Worm (Caenorhabditis elegans): ENCODE data around the gene R160.2.

The R160.2 gene

DNA sequence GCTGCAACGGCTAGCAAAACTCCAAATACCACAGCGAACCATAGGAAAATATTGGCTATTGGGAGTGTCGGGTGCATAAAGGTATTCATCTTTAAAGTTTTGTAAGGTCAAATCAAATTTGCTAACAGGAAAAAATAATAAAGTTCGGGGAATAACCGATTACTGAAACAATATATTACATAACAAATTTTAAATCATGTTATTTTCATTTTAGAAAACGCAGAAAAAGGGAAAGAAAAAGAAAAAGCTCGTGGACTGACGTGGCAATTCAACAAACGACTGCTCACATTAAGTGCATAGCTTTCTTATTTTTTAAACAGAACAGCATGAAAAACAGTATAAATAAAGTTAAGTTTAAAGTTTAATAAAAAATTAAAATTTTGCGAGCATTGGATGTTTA, 3.6 kb downstream of the R160.2 start, which contains the start of gene R160.6:
Gene R160.6, minus strand, starts transcription at position 101 of the 400 bp plus-strand sequence.
- TF ChIP-seq nhr-80 (tag; optimal IDR thresholded peaks at IDR 0.05): no peak
- TF ChIP-seq zfh-2 (GFP tag; conservative IDR thresholded peaks at IDR 0.05): no peak
- no peak for TF ChIP-seq C17E4.6 (GFP tag; IDR thresholded peaks at IDR 0.05)
- no peak for TF ChIP-seq lin-35 (GFP tag; optimal IDR thresholded peaks at IDR 0.05)
- no peak for TF ChIP-seq ceh-100 (GFP tag; IDR thresholded peaks at IDR 0.05)
- no peak for TF ChIP-seq tbx-9 (tag; optimal IDR thresholded peaks at IDR 0.05; ENCODE audit: borderline replicate concordance)
- TF ChIP-seq atf-7 (tag; optimal IDR thresholded peaks at IDR 0.05): no peak
- TF ChIP-seq ztf-6 (GFP tag; IDR thresholded peaks at IDR 0.05): no peak
- no peak for TF ChIP-seq F39B2.1 (GFP tag; IDR thresholded peaks at IDR 0.05)
- no peak for TF ChIP-seq hmg-1.2 (GFP tag; IDR thresholded peaks at IDR 0.05)
- no peak for TF ChIP-seq hmg-20 (GFP tag; IDR thresholded peaks at IDR 0.05)
- no peak for TF ChIP-seq aptf-2 (GFP tag; conservative IDR thresholded peaks at IDR 0.05)
- no peak for TF ChIP-seq snpc-1.1 (tag; optimal IDR thresholded peaks at IDR 0.05; ENCODE audit: insufficient read depth)
- no peak for TF ChIP-seq ztf-18 (tag; optimal IDR thresholded peaks at IDR 0.05)
- TF ChIP-seq ztf-3 (GFP tag; optimal IDR thresholded peaks at IDR 0.05): no peak
- no peak for TF ChIP-seq nhr-179 (tag; optimal IDR thresholded peaks at IDR 0.05)
- no peak for TF ChIP-seq snpc-4 (GFP tag; optimal IDR thresholded peaks at IDR 0.05)
- no peak for TF ChIP-seq snpc-4 (tag; optimal IDR thresholded peaks at IDR 0.05)
- no peak for TF ChIP-seq lir-1 (GFP tag; conservative IDR thresholded peaks at IDR 0.05)

DNA sequence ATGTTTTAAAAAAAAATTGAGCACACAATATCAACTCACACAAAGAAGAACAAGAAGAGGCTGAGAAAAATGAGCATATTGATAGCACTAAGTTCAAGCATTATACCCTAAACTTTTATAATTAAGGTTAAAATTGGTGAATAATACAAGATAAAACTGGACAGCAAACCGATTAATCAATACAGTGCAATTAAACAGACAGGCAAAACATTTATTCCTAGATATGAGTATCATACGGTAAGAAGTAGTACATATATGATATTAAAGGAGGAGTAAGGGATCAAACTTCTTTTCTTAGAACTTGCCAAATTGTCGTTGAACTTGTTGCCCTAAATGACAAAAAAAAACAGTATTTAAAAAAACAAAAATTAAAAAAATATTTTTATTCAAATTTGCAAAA, 4.7 kb downstream of the R160.2 start, which contains the start of gene R160.14:
Gene R160.14, minus strand, starts transcription at position 101 of the 400 bp plus-strand sequence.
- TF ChIP-seq ceh-58 (GFP tag; IDR thresholded peaks at IDR 0.05): no peak
- TF ChIP-seq somi-1 (GFP tag; optimal IDR thresholded peaks at IDR 0.05): no peak
- no peak for TF ChIP-seq mel-28 (tag; optimal IDR thresholded peaks at IDR 0.05; ENCODE audit: borderline replicate concordance)
- TF ChIP-seq Y53G8AR.9 (GFP tag; conservative IDR thresholded peaks at IDR 0.05): no peak
- TF ChIP-seq K11D2.4 (GFP tag; IDR thresholded peaks at IDR 0.05): no peak
- no peak for TF ChIP-seq B0035.1 (tag; optimal IDR thresholded peaks at IDR 0.05)
- no peak for TF ChIP-seq hrde-1 (tag; optimal IDR thresholded peaks at IDR 0.05; ENCODE audit: borderline replicate concordance)
- TF ChIP-seq ets-4 (GFP tag; optimal IDR thresholded peaks at IDR 0.05): no peak
- no peak for TF ChIP-seq madf-6 (GFP tag; IDR thresholded peaks at IDR 0.05)
- TF ChIP-seq athp-1 (tag; optimal IDR thresholded peaks at IDR 0.05): no peak
- no peak for TF ChIP-seq B0336.3 (GFP tag; IDR thresholded peaks at IDR 0.05)
- no peak for TF ChIP-seq mxl-1 (tag; optimal IDR thresholded peaks at IDR 0.05)

DNA sequence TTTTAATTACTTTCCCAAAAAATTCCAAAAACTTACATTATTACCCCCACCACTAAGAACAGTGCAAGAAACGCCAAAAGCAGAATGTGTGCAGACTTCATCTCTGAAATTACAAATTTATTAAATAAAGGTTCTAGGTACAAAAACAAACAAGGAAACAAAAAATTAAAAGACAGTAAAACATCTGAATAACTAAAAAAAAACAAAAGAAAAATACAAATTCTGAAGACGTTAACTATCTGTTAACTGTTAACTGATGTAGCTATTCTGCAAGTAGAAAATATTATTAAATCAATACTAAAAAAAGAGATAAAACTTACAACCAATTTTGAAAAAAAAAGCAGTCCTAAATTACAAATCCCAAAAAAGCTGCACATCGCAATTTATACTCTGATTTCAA, 5.3 kb downstream of the R160.2 start, which contains the start of gene R160.13:
Gene R160.13, minus strand, starts transcription at position 101 of the 400 bp plus-strand sequence.
- TF ChIP-seq lin-35 (GFP tag; optimal IDR thresholded peaks at IDR 0.05) (no peak), aptf-2 (GFP tag; conservative IDR thresholded peaks at IDR 0.05) (no peak), ceh-27 (GFP tag; optimal IDR thresholded peaks at IDR 0.05) (no peak), attf-5 (GFP tag; optimal IDR thresholded peaks at IDR 0.05) (no peak), let-607 (tag; optimal IDR thresholded peaks at IDR 0.05) (no peak), nfya-1 (tag; optimal IDR thresholded peaks at IDR 0.05; ENCODE audit: borderline replicate concordance, insufficient read depth) (no peak), efl-1 (GFP tag; optimal IDR thresholded peaks at IDR 0.05) (no peak), B0035.1 (tag; optimal IDR thresholded peaks at IDR 0.05) (no peak), fkh-3 (tag; optimal IDR thresholded peaks at IDR 0.05) (no peak), F22D6.2 (tag; optimal IDR thresholded peaks at IDR 0.05) (no peak), rcor-1 (GFP tag; IDR thresholded peaks at IDR 0.05) (no peak), T07F8.4 (tag; optimal IDR thresholded peaks at IDR 0.05) (no peak), ztf-3 (GFP tag; optimal IDR thresholded peaks at IDR 0.05) (no peak), nfya-2 (GFP tag; IDR thresholded peaks at IDR 0.05) (no peak), F33H1.4 (GFP tag; IDR thresholded peaks at IDR 0.05) (no peak), ztf-22 (GFP tag; optimal IDR thresholded peaks at IDR 0.05) (no peak), ztf-25 (GFP tag; IDR thresholded peaks at IDR 0.05) (no peak), ama-1 (optimal IDR thresholded peaks at IDR 0.05) (no peak), ama-1 (GFP tag; optimal IDR thresholded peaks at IDR 0.05) (no peak), nhr-80 (tag; optimal IDR thresholded peaks at IDR 0.05) (no peak), madf-8 (GFP tag; conservative IDR thresholded peaks at IDR 0.05) (no peak)

Data from whole organism, young adult.